Worm (Caenorhabditis elegans): ENCODE results near the gene F32G8.3.
A peak's percentile ranks its signal among the peaks of the same experiment; 100 is the strongest.

The F32G8.3 gene

ce11 chrV:10540024-10540423, 15.1 kb downstream of the F32G8.3 start, which contains the start of gene degt-1:
TSS of gene degt-1 (plus strand) at chrV:10540324.
- TF ChIP-seq W03F9.2 (tag; optimal IDR thresholded peaks at IDR 0.05), result no peak
- TF ChIP-seq dao-5 (tag; optimal IDR thresholded peaks at IDR 0.05), result no peak
- no peak for TF ChIP-seq him-1 (tag; optimal IDR thresholded peaks at IDR 0.05)

DNA sequence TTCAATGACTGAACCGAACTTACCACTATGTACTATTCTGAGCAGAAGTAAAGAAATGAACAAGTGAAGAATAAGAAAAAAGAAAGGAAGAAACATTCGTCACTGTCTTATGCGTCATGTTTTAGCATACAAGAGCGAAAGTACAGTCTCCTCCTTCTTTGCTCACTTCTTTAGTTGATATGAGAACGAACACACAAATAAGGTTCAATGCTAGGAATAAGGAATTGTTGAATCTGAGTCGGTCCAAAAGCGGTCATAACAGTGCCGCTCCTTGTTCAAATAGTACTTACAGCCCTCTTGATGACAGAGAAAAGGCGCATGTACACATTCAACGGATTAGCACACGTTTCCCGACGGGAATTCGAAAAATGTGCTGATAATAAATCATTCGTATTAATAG, 16.0 kb downstream of the F32G8.3 start, which contains the start of gene F25D1.8:
Gene F25D1.8, plus strand, starts transcription at position 301 of the 400 bp plus-strand sequence.
- TF ChIP-seq dao-5 (tag; optimal IDR thresholded peaks at IDR 0.05) (no peak), W03F9.2 (tag; optimal IDR thresholded peaks at IDR 0.05) (no peak), him-1 (tag; optimal IDR thresholded peaks at IDR 0.05) (no peak)

ce11 chrV:10536808-10537207, 18.3 kb downstream of the F32G8.3 start:
- TF ChIP-seq dao-5 (tag; optimal IDR thresholded peaks at IDR 0.05), result no peak
- peak; percentile 88 for TF ChIP-seq him-1 (tag; optimal IDR thresholded peaks at IDR 0.05)
- peak; percentile 72 for TF ChIP-seq W03F9.2 (tag; optimal IDR thresholded peaks at IDR 0.05)

DNA sequence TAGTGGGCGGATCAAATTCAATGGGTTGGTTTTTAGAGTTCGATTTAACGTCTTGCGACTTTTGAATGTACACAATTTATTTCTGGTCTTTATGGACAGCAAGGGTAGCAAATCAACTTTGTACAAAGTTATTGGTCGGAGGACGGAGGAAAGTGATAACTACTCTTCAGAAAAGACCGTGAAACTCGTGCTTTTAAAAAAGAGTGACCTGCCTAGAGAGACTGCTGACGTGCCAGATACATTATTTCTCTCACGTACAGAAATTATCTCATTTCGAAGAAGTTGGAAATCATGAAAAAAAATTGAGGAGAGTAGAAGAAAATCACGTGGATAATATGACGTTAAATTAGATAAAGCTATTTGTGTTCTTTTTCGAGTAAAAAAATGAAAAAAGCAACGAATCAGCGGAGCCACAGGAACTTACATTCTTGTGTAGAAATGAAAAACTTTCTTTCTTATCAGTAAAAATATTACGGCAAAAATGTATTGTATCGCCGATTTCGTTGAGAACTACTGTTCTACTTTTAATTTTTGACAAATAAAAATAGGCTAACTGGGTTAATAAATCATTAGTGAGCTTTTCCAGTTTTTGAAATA, 18.9 kb downstream of the F32G8.3 start, which contains the start of gene ppm-1.A:
Gene ppm-1.A, minus strand, starts transcription at position 294 of the 597 bp plus-strand sequence.
- TF ChIP-seq W03F9.2 (tag; optimal IDR thresholded peaks at IDR 0.05), result no peak
- no peak for TF ChIP-seq him-1 (tag; optimal IDR thresholded peaks at IDR 0.05)
- no peak for TF ChIP-seq dao-5 (tag; optimal IDR thresholded peaks at IDR 0.05)

DNA sequence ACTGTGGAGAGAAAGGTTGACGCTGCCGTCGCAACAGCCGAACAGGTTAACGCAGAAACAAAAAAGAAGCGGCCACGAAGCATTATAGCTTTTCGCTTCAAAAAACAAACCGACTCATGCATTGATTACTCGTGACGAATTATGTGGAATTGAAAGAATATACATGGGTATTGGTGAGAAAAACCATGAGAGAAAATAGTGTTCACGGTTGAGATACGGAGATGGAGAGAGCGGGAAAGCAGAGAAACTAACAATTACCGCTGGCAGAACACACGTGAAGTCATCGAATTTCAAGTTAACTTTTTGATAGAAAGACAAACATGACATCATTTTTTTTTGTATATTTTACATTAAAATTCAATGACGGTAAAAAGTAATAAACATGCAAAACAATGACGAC, 19.8 kb downstream of the F32G8.3 start:
- TF ChIP-seq dao-5 (tag; optimal IDR thresholded peaks at IDR 0.05), result no peak
- TF ChIP-seq W03F9.2 (tag; optimal IDR thresholded peaks at IDR 0.05), result peak; percentile 20

- TF ChIP-seq him-1 (tag; optimal IDR thresholded peaks at IDR 0.05), result no peak
Observed at ce11 chrV:10532725-10533124, 22.4 kb downstream of the F32G8.3 start, which contains the start of gene txt-10. TSS of gene txt-10 (minus strand) at chrV:10532825.

- TF ChIP-seq dao-5 (tag; optimal IDR thresholded peaks at IDR 0.05), result no peak
- TF ChIP-seq him-1 (tag; optimal IDR thresholded peaks at IDR 0.05), result no peak
- TF ChIP-seq W03F9.2 (tag; optimal IDR thresholded peaks at IDR 0.05), result no peak
Observed at ce11 chrV:10529600-10529999, 25.5 kb downstream of the F32G8.3 start.

- TF ChIP-seq dao-5 (tag; optimal IDR thresholded peaks at IDR 0.05) (no peak), him-1 (tag; optimal IDR thresholded peaks at IDR 0.05) (no peak), W03F9.2 (tag; optimal IDR thresholded peaks at IDR 0.05) (no peak)
Observed at ce11 chrV:10528500-10528899, 26.6 kb downstream of the F32G8.3 start, which contains the start of gene F25D1.3. TSS of gene F25D1.3 (plus strand) at chrV:10528724.

ce11 chrV:10525902-10526301, 29.2 kb downstream of the F32G8.3 start, which contains the start of the genes C35A5.8 and hda-11:
TSS of gene C35A5.8 (minus strand) at chrV:10525908.
TSS of gene hda-11 (plus strand) at chrV:10526184.
- TF ChIP-seq W03F9.2 (tag; optimal IDR thresholded peaks at IDR 0.05) (no peak), dao-5 (tag; optimal IDR thresholded peaks at IDR 0.05) (no peak), him-1 (tag; optimal IDR thresholded peaks at IDR 0.05) (peak; percentile 47)

DNA sequence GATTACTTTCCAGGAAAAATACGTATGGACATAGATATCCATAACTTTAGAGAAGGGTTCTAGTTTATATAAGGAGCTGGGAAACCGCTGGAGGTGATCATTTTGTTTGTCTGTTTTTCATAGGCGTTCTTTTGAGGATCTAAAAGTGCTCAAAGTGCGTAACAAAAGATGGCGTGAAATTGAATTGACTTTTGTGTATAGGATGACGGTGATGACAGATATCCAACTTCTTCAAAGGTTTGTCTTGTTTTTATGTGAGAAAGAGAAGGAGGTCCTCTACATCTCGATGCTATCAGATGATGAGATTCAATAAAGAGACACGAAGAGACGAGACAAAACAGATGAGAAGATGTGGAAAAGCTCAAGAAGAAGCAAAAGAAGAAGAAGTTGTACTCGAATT, 38.4 kb downstream of the F32G8.3 start:
- TF ChIP-seq dao-5 (tag; optimal IDR thresholded peaks at IDR 0.05) (no peak), him-1 (tag; optimal IDR thresholded peaks at IDR 0.05) (no peak), W03F9.2 (tag; optimal IDR thresholded peaks at IDR 0.05) (no peak)

DNA sequence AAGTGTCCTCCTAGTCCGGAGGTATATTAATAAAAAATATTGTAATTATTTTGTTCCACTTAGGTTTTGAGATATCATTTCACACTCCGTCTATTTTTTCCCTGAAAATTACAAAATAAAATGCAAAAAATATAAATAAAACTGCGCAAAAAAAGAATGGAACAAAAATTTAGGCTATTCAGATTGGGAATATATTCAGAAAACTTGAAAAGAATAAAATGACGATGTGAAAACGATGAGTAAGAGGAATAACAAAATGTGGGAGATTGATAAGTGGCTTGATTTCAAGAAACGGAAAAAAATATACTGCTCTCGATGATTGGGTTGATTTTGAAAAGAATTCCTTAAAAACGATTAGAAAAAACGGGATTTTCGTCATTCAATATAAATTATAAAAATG, 40.9 kb downstream of the F32G8.3 start, which contains the start of gene dmsr-8:
Gene dmsr-8, minus strand, starts transcription at position 101 of the 400 bp plus-strand sequence.
- TF ChIP-seq W03F9.2 (tag; optimal IDR thresholded peaks at IDR 0.05) (no peak), dao-5 (tag; optimal IDR thresholded peaks at IDR 0.05) (no peak), him-1 (tag; optimal IDR thresholded peaks at IDR 0.05) (no peak)

ce11 chrV:10508855-10509254, 46.3 kb downstream of the F32G8.3 start, which contains the start of gene C35A5.6:
TSS of gene C35A5.6 (plus strand) at chrV:10509137.
- no peak for TF ChIP-seq W03F9.2 (tag; optimal IDR thresholded peaks at IDR 0.05)
- no peak for TF ChIP-seq dao-5 (tag; optimal IDR thresholded peaks at IDR 0.05)
- TF ChIP-seq him-1 (tag; optimal IDR thresholded peaks at IDR 0.05), result no peak

ce11 chrV:10505553-10505952, 49.6 kb downstream of the F32G8.3 start, which contains the start of gene C35A5.5:
TSS of gene C35A5.5 (plus strand) at chrV:10505853.
- no peak for TF ChIP-seq him-1 (tag; optimal IDR thresholded peaks at IDR 0.05)
- TF ChIP-seq dao-5 (tag; optimal IDR thresholded peaks at IDR 0.05), result no peak
- TF ChIP-seq W03F9.2 (tag; optimal IDR thresholded peaks at IDR 0.05), result no peak

All from whole organism, L4/young adult.